Worm (Caenorhabditis elegans): Measurements from ENCODE around the gene srbc-1.

ce11 chrV:3287330-3287729 lies 14.5 kb downstream of the srbc-1 start, which contains the start of gene F35F10.7:
- TF ChIP-seq lin-32 (GFP tag; optimal IDR thresholded peaks at IDR 0.05) = no peak
- no peak for TF ChIP-seq elt-1 (tag; optimal IDR thresholded peaks at IDR 0.05; ENCODE audit: borderline replicate concordance, insufficient read depth)
- no peak for TF ChIP-seq ceh-39 (tag; optimal IDR thresholded peaks at IDR 0.05)
- TF ChIP-seq pha-4 (tag; optimal IDR thresholded peaks at IDR 0.05) = no peak
